Worm (Caenorhabditis elegans) whole organism, L4 larva: ENCODE results near the gene F56H11.2.

Experiments used
- F26F4.8 ChIP-seq: fragments of 200-800 bp; sonication (Bioruptor generic); conservative IDR thresholded peaks from 2 replicates; pipeline ENCODE4 v1.3.6; 2022; ENCODE audit warnings: missing genetic modification characterization, missing compliant biosample characterization
- F44E2.7 ChIP-seq: fragments of 200-800 bp; sonication (Bioruptor generic); IDR thresholded peaks from 2 replicates; pipeline ENCODE4 v2.1.2; 2022; ENCODE audit warnings: missing genetic modification characterization, missing compliant biosample characterization
- R02D3.7 ChIP-seq: fragments of 150-350 bp; sonication (generic microtip); optimal IDR thresholded peaks from 3 replicates; lab custom pipeline; 2014; ENCODE audit warnings: missing biosample characterization, missing genetic modification characterization
- T20F7.1 ChIP-seq: fragments of 200-800 bp; sonication (Bioruptor generic); optimal IDR thresholded peaks from 2 replicates; lab custom pipeline; 2018; ENCODE audit warnings: mild to moderate bottlenecking, missing genetic modification characterization, missing compliant biosample characterization
- Y48G9A.11 ChIP-seq: fragments of 200-800 bp; sonication (Bioruptor generic); IDR thresholded peaks from 2 replicates; pipeline ENCODE4 v1.3.6; 2022; ENCODE audit warnings: missing genetic modification reagents, missing genetic modification characterization, missing compliant biosample characterization
- Y5F2A.4 ChIP-seq: fragments of 200-800 bp; sonication (Bioruptor generic); optimal IDR thresholded peaks from 2 replicates; lab custom pipeline; 2018; ENCODE audit warnings: mild to moderate bottlenecking, missing genetic modification characterization, missing compliant biosample characterization
- aha-1 ChIP-seq: fragments of 150-350 bp; peaks from one replicate; lab custom pipeline; 2014; ENCODE audit warnings: missing biosample characterization, missing genetic modification characterization
- ceh-20 ChIP-seq: fragments of 200-800 bp; sonication (Bioruptor generic); IDR thresholded peaks from 2 replicates; pipeline ENCODE4 v1.3.6; 2022; ENCODE audit warnings: missing genetic modification reagents, missing genetic modification characterization, missing compliant biosample characterization
- ceh-28 ChIP-seq: fragments of 150-350 bp; optimal IDR thresholded peaks from 2 replicates; lab custom pipeline; 2014; ENCODE audit warnings: missing biosample characterization, missing genetic modification reagents, missing genetic modification characterization
- ces-1 ChIP-seq: fragments of 150-350 bp; sonication (generic microtip); optimal IDR thresholded peaks from 4 replicates; lab custom pipeline; 2014; ENCODE audit warnings: missing biosample characterization, missing genetic modification reagents, missing genetic modification characterization
- cey-2 ChIP-seq: sonication (generic microtip); optimal IDR thresholded peaks from 3 replicates; lab custom pipeline; 2017; ENCODE audit warnings: missing genetic modification characterization, mild to moderate bottlenecking, missing compliant biosample characterization, antibody characterized with exemption, borderline replicate concordance; ENCODE audit not compliant: insufficient read depth
- dmd-6 ChIP-seq: fragments of 200-800 bp; sonication (Bioruptor generic); IDR thresholded peaks from 2 replicates; pipeline ENCODE4 v1.3.6; 2022; ENCODE audit warnings: missing genetic modification reagents, missing genetic modification characterization, missing compliant biosample characterization
- dmd-9 ChIP-seq: fragments of 200-800 bp; sonication (Bioruptor generic); IDR thresholded peaks from 2 replicates; pipeline ENCODE4 v1.3.6; 2022; ENCODE audit warnings: missing genetic modification reagents, missing genetic modification characterization, missing compliant biosample characterization
- dve-1 ChIP-seq: sonication (generic microtip); optimal IDR thresholded peaks from 2 replicates; lab custom pipeline; 2017; ENCODE audit warnings: antibody characterized with exemption, mild to moderate bottlenecking, missing genetic modification characterization, missing compliant biosample characterization; ENCODE audit not compliant: insufficient read depth
- egl-27 ChIP-seq: sonication (generic microtip); optimal IDR thresholded peaks from 3 replicates; lab custom pipeline; 2017; ENCODE audit warnings: missing biosample characterization, missing genetic modification reagents, missing genetic modification characterization
- fkh-10 ChIP-seq: fragments of 150-350 bp; optimal IDR thresholded peaks from 2 replicates; lab custom pipeline; 2014; ENCODE audit warnings: missing biosample characterization, missing genetic modification reagents, missing genetic modification characterization
- fos-1 ChIP-seq: fragments of 150-350 bp; optimal IDR thresholded peaks from 2 replicates; lab custom pipeline; 2014; ENCODE audit warnings: missing biosample characterization, missing genetic modification characterization
- hif-1 ChIP-seq, 2 experiments: sonication (generic microtip); optimal IDR thresholded peaks; 2 replicates each; lab custom pipeline; 2016 to 2017; ENCODE audit warnings: missing compliant biosample characterization in 2 of 2, missing genetic modification characterization in 2 of 2, missing genetic modification reagents in 2 of 2, missing genotype in 2 of 2, mild to moderate bottlenecking in 1 of 2
- hlh-11 ChIP-seq: fragments of 200-800 bp; sonication (Bioruptor generic); optimal IDR thresholded peaks from 2 replicates; lab custom pipeline; 2018; ENCODE audit warnings: mild to moderate bottlenecking, missing genetic modification characterization, missing compliant biosample characterization
- hlh-30 ChIP-seq: sonication (generic microtip); optimal IDR thresholded peaks from 2 replicates; lab custom pipeline; 2017; ENCODE audit warnings: antibody characterized with exemption, mild to moderate bottlenecking, missing genetic modification characterization, missing compliant biosample characterization; ENCODE audit not compliant: insufficient read depth
- lim-7 ChIP-seq: fragments of 200-800 bp; sonication (Bioruptor generic); IDR thresholded peaks from 2 replicates; pipeline ENCODE4 v1.3.6; 2022; ENCODE audit warnings: missing genetic modification characterization, missing compliant biosample characterization
- lin-1 ChIP-seq: fragments of 200-800 bp; sonication (Bioruptor generic); IDR thresholded peaks from 2 replicates; pipeline ENCODE4 v1.3.6; 2022; ENCODE audit warnings: missing genetic modification reagents, missing genetic modification characterization, missing compliant biosample characterization
- lin-29 ChIP-seq: fragments of 200-800 bp; sonication (Bioruptor generic); IDR thresholded peaks from 2 replicates; pipeline ENCODE4 v1.3.6; 2022; ENCODE audit warnings: missing genetic modification reagents, missing genetic modification characterization, missing compliant biosample characterization
- lin-39 ChIP-seq: fragments of 150-350 bp; optimal IDR thresholded peaks from 2 replicates; lab custom pipeline; 2014; ENCODE audit warnings: missing biosample characterization, missing genetic modification reagents, missing genetic modification characterization
- lsy-2 ChIP-seq, 2 experiments: fragments of 150-350 bp in 1 of 2; sonication (generic microtip) in 1 of 2; optimal IDR thresholded peaks; 2 replicates each; lab custom pipeline; 2014 to 2017; ENCODE audit warnings: missing biosample characterization in 2 of 2, missing genetic modification characterization in 2 of 2
- madf-5 ChIP-seq, 2 experiments: fragments of 200-800 bp; sonication (Bioruptor generic); IDR thresholded peaks; 2 replicates each; pipeline ENCODE4 v1.3.6; 2022; ENCODE audit warnings: missing compliant biosample characterization in 2 of 2, missing genetic modification characterization in 2 of 2
- madf-9 ChIP-seq: fragments of 200-800 bp; sonication (Bioruptor generic); conservative IDR thresholded peaks from 2 replicates; pipeline ENCODE4 v1.3.6; 2022; ENCODE audit warnings: missing genetic modification reagents, missing genetic modification characterization, missing compliant biosample characterization
- mdt-29 ChIP-seq: fragments of 200-800 bp; sonication (Bioruptor generic); IDR thresholded peaks from 2 replicates; pipeline ENCODE4 v1.3.6; 2022; ENCODE audit warnings: missing genetic modification reagents, missing genetic modification characterization, missing compliant biosample characterization
- mes-2 ChIP-seq: sonication (generic microtip); optimal IDR thresholded peaks from 2 replicates; lab custom pipeline; 2016; ENCODE audit warnings: missing genotype, mild to moderate bottlenecking, missing genetic modification characterization, missing compliant biosample characterization; ENCODE audit not compliant: poor library complexity, severe bottlenecking
- mxl-3 ChIP-seq: fragments of 200-800 bp; sonication (Bioruptor generic); optimal IDR thresholded peaks from 2 replicates; lab custom pipeline; 2018; ENCODE audit warnings: mild to moderate bottlenecking, missing genetic modification characterization, missing compliant biosample characterization
- nhr-11 ChIP-seq: fragments of 150-350 bp; optimal IDR thresholded peaks from 2 replicates; lab custom pipeline; 2014; ENCODE audit warnings: missing biosample characterization, missing genetic modification characterization
- nhr-111 ChIP-seq: fragments of 200-800 bp; sonication (Bioruptor generic); optimal IDR thresholded peaks from 2 replicates; lab custom pipeline; 2018; ENCODE audit warnings: mild to moderate bottlenecking, missing genetic modification characterization, missing compliant biosample characterization
- nhr-42 ChIP-seq: fragments of 200-800 bp; sonication (Bioruptor generic); IDR thresholded peaks from 2 replicates; pipeline ENCODE4 v1.3.6; 2022; ENCODE audit warnings: missing genetic modification characterization, missing compliant biosample characterization
- pha-4 ChIP-seq, 2 experiments: fragments of 150-350 bp in 1 of 2; fragments of 200-800 bp in 1 of 2; sonication (Bioruptor generic) in 1 of 2; IDR thresholded peaks in 1 of 2; optimal IDR thresholded peaks in 1 of 2; 2 replicates each; pipeline versions ENCODE4 v1.3.6 to Lab custom; 2014 to 2022; ENCODE audit warnings: missing genetic modification characterization in 2 of 2, missing genetic modification reagents in 2 of 2, missing biosample characterization in 1 of 2, missing compliant biosample characterization in 1 of 2
- rbr-2 ChIP-seq: sonication (generic microtip); optimal IDR thresholded peaks from 2 replicates; lab custom pipeline; 2016; ENCODE audit warnings: missing genotype, missing genetic modification characterization, missing compliant biosample characterization
- saeg-2 ChIP-seq: fragments of 200-800 bp; sonication (Bioruptor generic); IDR thresholded peaks from 2 replicates; pipeline ENCODE4 v1.3.6; 2022; ENCODE audit warnings: missing genetic modification reagents, missing genetic modification characterization, missing compliant biosample characterization
- sdz-12 ChIP-seq: fragments of 200-800 bp; sonication (Bioruptor generic); optimal IDR thresholded peaks from 2 replicates; lab custom pipeline; 2018; ENCODE audit warnings: mild to moderate bottlenecking, missing genetic modification characterization, missing compliant biosample characterization
- set-16 ChIP-seq: fragments of 200-800 bp; sonication (Bioruptor generic); IDR thresholded peaks from 2 replicates; pipeline ENCODE4 v1.3.6; 2022; ENCODE audit warnings: missing genetic modification reagents, missing genetic modification characterization, missing compliant biosample characterization
- skn-1 ChIP-seq: fragments of 150-350 bp; optimal IDR thresholded peaks from 2 replicates; lab custom pipeline; 2014; ENCODE audit warnings: missing biosample characterization, missing genetic modification characterization
- snpc-4 ChIP-seq: fragments of 150-350 bp; optimal IDR thresholded peaks from 2 replicates; lab custom pipeline; 2014; ENCODE audit warnings: missing biosample characterization, missing genetic modification characterization
- spr-1 ChIP-seq: sonication (generic microtip); optimal IDR thresholded peaks from 2 replicates; lab custom pipeline; 2016; ENCODE audit warnings: mild to moderate bottlenecking, missing genetic modification characterization, missing compliant biosample characterization
- spr-3 ChIP-seq: fragments of 200-800 bp; sonication (Bioruptor generic); optimal IDR thresholded peaks from 2 replicates; lab custom pipeline; 2018; ENCODE audit warnings: mild to moderate bottlenecking, missing genetic modification characterization, missing compliant biosample characterization
- tag-97 ChIP-seq: fragments of 200-800 bp; sonication (Bioruptor generic); IDR thresholded peaks from 2 replicates; pipeline ENCODE4 v1.3.6; 2022; ENCODE audit warnings: missing genetic modification characterization, missing compliant biosample characterization
- tra-1 ChIP-seq: fragments of 200-800 bp; sonication (Bioruptor generic); IDR thresholded peaks from 2 replicates; pipeline ENCODE4 v1.3.6; 2022; ENCODE audit warnings: missing genetic modification reagents, missing genetic modification characterization, missing compliant biosample characterization
- unc-39 ChIP-seq: sonication (generic microtip); optimal IDR thresholded peaks from 2 replicates; lab custom pipeline; 2017; ENCODE audit warnings: missing biosample characterization, missing genetic modification characterization
- zag-1 ChIP-seq: fragments of 150-350 bp; optimal IDR thresholded peaks from 2 replicates; lab custom pipeline; 2014; ENCODE audit warnings: missing biosample characterization, missing genetic modification characterization
- zip-11 ChIP-seq: fragments of 200-800 bp; sonication (Bioruptor generic); IDR thresholded peaks from 2 replicates; pipeline ENCODE4 v1.3.6; 2022; ENCODE audit warnings: missing genetic modification characterization, missing compliant biosample characterization
- zip-2 ChIP-seq: fragments of 150-350 bp; optimal IDR thresholded peaks from 2 replicates; lab custom pipeline; 2014; ENCODE audit warnings: missing biosample characterization, missing genetic modification characterization
- ztf-11 ChIP-seq: fragments of 150-350 bp; optimal IDR thresholded peaks from 2 replicates; lab custom pipeline; 2014; ENCODE audit warnings: missing biosample characterization, missing genetic modification characterization

F56H11.2 gene

DNA sequence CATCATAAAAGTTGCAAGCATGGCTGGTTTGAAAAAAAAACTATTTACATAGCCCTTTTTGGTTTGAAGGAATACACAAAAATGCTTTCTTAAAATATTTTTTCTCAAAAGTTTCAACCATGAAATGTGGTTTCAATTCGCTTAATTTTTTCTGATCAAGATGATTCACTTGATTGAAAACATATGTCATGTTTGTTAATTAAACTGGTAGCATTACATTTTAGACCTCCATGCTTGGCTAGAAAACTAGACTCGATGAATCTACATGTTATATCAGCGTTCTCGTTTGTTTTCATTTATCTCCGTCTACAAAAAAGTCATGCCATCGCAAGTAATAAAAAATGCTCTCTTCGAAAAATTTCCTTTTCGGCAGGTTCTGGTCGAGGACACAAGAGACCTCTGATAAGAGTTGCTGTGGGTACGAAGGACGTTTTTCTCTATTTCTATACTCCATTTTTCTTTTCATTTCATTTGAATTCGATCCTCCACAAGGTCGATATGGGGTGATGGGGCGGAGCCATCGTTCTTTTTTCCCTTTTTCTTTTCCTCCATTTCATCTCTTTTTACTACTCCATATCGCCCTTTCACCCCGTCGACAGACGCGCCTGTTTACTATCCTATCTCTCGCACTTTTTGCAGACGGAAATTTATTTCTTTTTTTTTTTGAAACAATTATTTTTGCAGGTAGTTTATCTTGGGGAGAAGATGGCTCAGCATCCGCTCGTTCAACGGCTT lies 7.1 kb downstream of the F56H11.2 start, which contains the start of gene elo-1 (continued):
- TF ChIP-seq ces-1 (no peak), tra-1 (GFP tag; lab: Robert Waterston, UW) (peak; percentile 64; the same call in 1 of the 2 replicates), hlh-30 (tag; lab: Kevin White, UChicago) (peak; percentile 31), Y48G9A.11 (GFP tag; lab: Robert Waterston, UW) (no peak), lin-29 (GFP tag; lab: Robert Waterston, UW) (no peak), dmd-9 (GFP tag; lab: Robert Waterston, UW) (no peak), rbr-2 (tag; lab: Kevin White, UChicago) (no peak), skn-1 (tag; lab: Kevin White, UChicago) (no peak), F26F4.8 (GFP tag; lab: Robert Waterston, UW) (no peak), R02D3.7 (tag; lab: Kevin White, UChicago) (no peak), ceh-28 (tag; lab: Kevin White, UChicago) (no peak), nhr-11 (tag; lab: Kevin White, UChicago) (no peak), spr-1 (tag; lab: Kevin White, UChicago) (no peak), zip-11 (GFP tag; lab: Robert Waterston, UW) (no peak), sdz-12 (no peak), fos-1 (no peak), snpc-4 (tag; lab: Kevin White, UChicago) (no peak), spr-3 (no peak), lim-7 (GFP tag; lab: Robert Waterston, UW) (no peak), hlh-11 (tag; lab: Kevin White, UChicago) (peak; percentile 83), lsy-2 (tag; optimal IDR thresholded peaks at IDR 0.05; lab: Kevin White, UChicago) (peak in 1 of 2 experiments; percentile 23), aha-1 (tag; lab: Kevin White, UChicago) (no peak), madf-5 (GFP tag; IDR thresholded peaks at IDR 0.05; lab: Robert Waterston, UW) (no peak), nhr-111 (GFP tag; lab: Kevin White, UChicago) (no peak), mes-2 (tag; lab: Kevin White, UChicago) (no peak), mdt-29 (GFP tag; lab: Robert Waterston, UW) (peak; percentile 49; the same call in 1 of the 2 replicates), madf-9 (0 out of 2 replicates have a peak, but pooled peaks have one; percentile 12), lin-1 (no peak), pha-4 (GFP tag; IDR thresholded peaks at IDR 0.05; lab: Robert Waterston, UW) (no peak), pha-4 (tag; optimal IDR thresholded peaks at IDR 0.05; lab: Kevin White, UChicago) (no peak), mxl-3 (GFP tag; lab: Kevin White, UChicago) (peak; percentile 24), ztf-11 (no peak), dve-1 (tag; lab: Kevin White, UChicago) (peak; percentile 78), tag-97 (no peak), fkh-10 (GFP tag; lab: Kevin White, UChicago) (no peak), dmd-6 (GFP tag; lab: Robert Waterston, UW) (peak; percentile 82), T20F7.1 (GFP tag; lab: Kevin White, UChicago) (peak; percentile 72), nhr-42 (GFP tag; lab: Robert Waterston, UW) (no peak), ceh-20 (no peak), egl-27 (no peak), cey-2 (tag; lab: Kevin White, UChicago) (no peak), lin-39 (no peak), set-16 (GFP tag; lab: Robert Waterston, UW) (no peak), saeg-2 (GFP tag; lab: Robert Waterston, UW) (0 out of 2 replicates have a peak, but pooled peaks have one; percentile 43), zag-1 (tag; lab: Kevin White, UChicago) (no peak), zip-2 (tag; lab: Kevin White, UChicago) (no peak), F44E2.7 (GFP tag; lab: Robert Waterston, UW) (no peak), hif-1 (tag; optimal IDR thresholded peaks at IDR 0.05; lab: Kevin White, UChicago) (no peak), Y5F2A.4 (GFP tag; lab: Kevin White, UChicago) (no peak), unc-39 (tag; lab: Kevin White, UChicago) (no peak)
